Worm (Caenorhabditis elegans) whole organism, late embryonic: ENCODE measurements around the gene nspf-2.
"Not testable (repeated sequence)": the region's sequence is repeated elsewhere in the genome, so short reads cannot be mapped to it uniquely, and the experiment has no call there.

Experiments
- C08G9.2 ChIP-seq: sonication (generic microtip); optimal IDR thresholded peaks from 2 replicates; lab custom pipeline; 2016; ENCODE audit warnings: mild to moderate bottlenecking, missing genetic modification characterization, moderate library complexity, missing compliant biosample characterization
- K09A11.1 ChIP-seq: sonication (generic microtip); optimal IDR thresholded peaks from 2 replicates; lab custom pipeline; 2017; ENCODE audit warnings: antibody characterized with exemption, mild to moderate bottlenecking, missing genetic modification characterization, missing compliant biosample characterization; ENCODE audit not compliant: insufficient read depth
- T23F11.4 ChIP-seq: fragments of 200-800 bp; sonication (Bioruptor generic); optimal IDR thresholded peaks from 2 replicates; lab custom pipeline; 2018; ENCODE audit warnings: mild to moderate bottlenecking, missing genetic modification characterization, missing compliant biosample characterization
- Y22D7AL.16 ChIP-seq: sonication (generic microtip); optimal IDR thresholded peaks from 2 replicates; lab custom pipeline; 2016; ENCODE audit warnings: missing genetic modification characterization, missing compliant biosample characterization
- ahr-1 ChIP-seq: sonication (generic microtip); optimal IDR thresholded peaks from 2 replicates; lab custom pipeline; 2016; ENCODE audit warnings: missing genetic modification characterization, missing compliant biosample characterization
- ceh-2 ChIP-seq: sonication (generic microtip); optimal IDR thresholded peaks from 2 replicates; lab custom pipeline; 2016; ENCODE audit warnings: missing genotype, missing genetic modification characterization, missing compliant biosample characterization
- ceh-24 ChIP-seq: sonication (generic microtip); optimal IDR thresholded peaks from 2 replicates; lab custom pipeline; 2016; ENCODE audit warnings: mild to moderate bottlenecking, missing genetic modification characterization, missing compliant biosample characterization
- ceh-45 ChIP-seq: fragments of 200-800 bp; sonication (Bioruptor generic); IDR thresholded peaks from 2 replicates; pipeline ENCODE4 v1.3.6; 2022; ENCODE audit warnings: missing genetic modification reagents, missing genetic modification characterization, missing compliant biosample characterization
- ceh-48 ChIP-seq: sonication (generic microtip); optimal IDR thresholded peaks from 2 replicates; lab custom pipeline; 2016; ENCODE audit warnings: missing genetic modification characterization, inconsistent platforms, missing compliant biosample characterization
- ceh-9 ChIP-seq: sonication (generic microtip); optimal IDR thresholded peaks from 2 replicates; lab custom pipeline; 2016; ENCODE audit warnings: mild to moderate bottlenecking, missing genetic modification characterization, inconsistent platforms, missing compliant biosample characterization
- che-1 ChIP-seq: sonication (generic microtip); optimal IDR thresholded peaks from 2 replicates; lab custom pipeline; 2016; ENCODE audit warnings: mild to moderate bottlenecking, missing genetic modification characterization, missing compliant biosample characterization
- elt-2 ChIP-seq: sonication (generic microtip); optimal IDR thresholded peaks from 2 replicates; lab custom pipeline; 2016; ENCODE audit warnings: missing genetic modification reagents, missing genetic modification characterization, missing compliant biosample characterization
- ets-4 ChIP-seq: sonication (generic microtip); optimal IDR thresholded peaks from 2 replicates; lab custom pipeline; 2016; ENCODE audit warnings: missing genetic modification characterization, missing compliant biosample characterization
- eyg-1 ChIP-seq: sonication (generic microtip); optimal IDR thresholded peaks from 2 replicates; lab custom pipeline; 2016; ENCODE audit warnings: missing genotype, missing genetic modification characterization, missing compliant biosample characterization
- fax-1 ChIP-seq: sonication (generic microtip); optimal IDR thresholded peaks from 2 replicates; lab custom pipeline; 2016; ENCODE audit warnings: missing genotype, missing genetic modification characterization, missing compliant biosample characterization
- hlh-15 ChIP-seq: sonication (generic microtip); optimal IDR thresholded peaks from 2 replicates; lab custom pipeline; 2016; ENCODE audit warnings: missing genetic modification characterization, missing compliant biosample characterization
- hlh-6 ChIP-seq: sonication (generic microtip); optimal IDR thresholded peaks from 2 replicates; lab custom pipeline; 2016; ENCODE audit warnings: missing genotype, missing genetic modification characterization, missing compliant biosample characterization
- hlh-8 ChIP-seq: sonication (generic microtip); optimal IDR thresholded peaks from 2 replicates; lab custom pipeline; 2016; ENCODE audit warnings: missing genotype, missing genetic modification characterization, missing compliant biosample characterization
- madf-2 ChIP-seq: sonication (generic microtip); optimal IDR thresholded peaks from 2 replicates; lab custom pipeline; 2017; ENCODE audit warnings: missing genetic modification characterization, missing compliant biosample characterization
- nfya-1 ChIP-seq: sonication (generic microtip); optimal IDR thresholded peaks from 2 replicates; lab custom pipeline; 2017; ENCODE audit warnings: missing genetic modification characterization, mild to moderate bottlenecking, missing compliant biosample characterization, antibody characterized with exemption, moderate library complexity
- pag-3 ChIP-seq: sonication (generic microtip); optimal IDR thresholded peaks from 2 replicates; lab custom pipeline; 2016; ENCODE audit warnings: missing compliant biosample characterization, missing genetic modification characterization, borderline replicate concordance
- pat-9 ChIP-seq: fragments of 200-800 bp; sonication (Bioruptor generic); optimal IDR thresholded peaks from 2 replicates; lab custom pipeline; 2018; ENCODE audit warnings: mild to moderate bottlenecking, missing genetic modification characterization, moderate library complexity, missing compliant biosample characterization
- pax-1 ChIP-seq: fragments of 150-350 bp; optimal IDR thresholded peaks from 2 replicates; lab custom pipeline; 2014; ENCODE audit warnings: missing biosample characterization, missing genetic modification characterization
- rnt-1 ChIP-seq: sonication (generic microtip); optimal IDR thresholded peaks from 2 replicates; lab custom pipeline; 2016; ENCODE audit warnings: missing genetic modification characterization, missing compliant biosample characterization
- syd-9 ChIP-seq: sonication (generic microtip); optimal IDR thresholded peaks from 2 replicates; lab custom pipeline; 2016; ENCODE audit warnings: mild to moderate bottlenecking, missing genetic modification characterization, moderate library complexity, missing compliant biosample characterization
- ttx-3 ChIP-seq: sonication (generic microtip); optimal IDR thresholded peaks from 2 replicates; lab custom pipeline; 2016; ENCODE audit warnings: missing genetic modification reagents, missing genetic modification characterization, missing compliant biosample characterization
- zip-5 ChIP-seq: sonication (generic microtip); optimal IDR thresholded peaks from 2 replicates; lab custom pipeline; 2016; ENCODE audit warnings: missing genetic modification characterization, missing compliant biosample characterization

nspf-2 gene

ce11 chrII:2659364-2659763 is 29.4 kb upstream of the nspf-2 start, which contains the start of gene gcy-21:
TSS of gene gcy-21 (plus strand) at chrII:2659664.
- TF ChIP-seq nfya-1 (no peak), elt-2 (tag; lab: Kevin White, UChicago) (no peak), syd-9 (no peak), pax-1 (tag; lab: Kevin White, UChicago) (no peak), hlh-6 (tag; lab: Kevin White, UChicago) (no peak), rnt-1 (tag; lab: Kevin White, UChicago) (no peak), fax-1 (tag; lab: Kevin White, UChicago) (no peak), ceh-45 (GFP tag; lab: Robert Waterston, UW) (no peak), hlh-15 (no peak), ets-4 (tag; lab: Kevin White, UChicago) (no peak), T23F11.4 (no peak), C08G9.2 (tag; lab: Kevin White, UChicago) (no peak), K09A11.1 (tag; lab: Kevin White, UChicago) (no peak), che-1 (tag; lab: Kevin White, UChicago) (no peak), ceh-2 (tag; lab: Kevin White, UChicago) (no peak)

- TF ChIP-seq ceh-24; madf-2; Y22D7AL.16 (tag; lab: Kevin White, UChicago): not testable (repeated sequence)
Measured at ce11 chrII:2665081-2665480, 23.6 kb upstream of the nspf-2 start, which contains the start of gene F22E5.2. TSS of gene F22E5.2 (plus strand) at chrII:2665381.

- TF ChIP-seq Y22D7AL.16 (tag; lab: Kevin White, UChicago) = no peak
- no peak for TF ChIP-seq ttx-3 (tag; lab: Kevin White, UChicago)
- TF ChIP-seq hlh-8 (tag; lab: Kevin White, UChicago) = no peak
- TF ChIP-seq pag-3 (tag; lab: Kevin White, UChicago) = no peak
- no peak for TF ChIP-seq zip-5 (tag; lab: Kevin White, UChicago)
- TF ChIP-seq ceh-9 (tag; lab: Kevin White, UChicago) = no peak
- no peak for TF ChIP-seq eyg-1
- no peak for TF ChIP-seq fax-1 (tag; lab: Kevin White, UChicago)
Measured at ce11 chrII:2665606-2666005, 23.1 kb upstream of the nspf-2 start, which contains the start of gene F22E5.22. TSS of gene F22E5.22 (plus strand) at chrII:2665906.

ce11 chrII:2672320-2672719 is 16.4 kb upstream of the nspf-2 start, which contains the start of gene sri-57:
TSS of gene sri-57 (minus strand) at chrII:2672420.
- not testable (repeated sequence) for TF ChIP-seq ceh-48 (tag; lab: Kevin White, UChicago); syd-9; hlh-15

- not testable (repeated sequence) for TF ChIP-seq C08G9.2 (tag; lab: Kevin White, UChicago); hlh-15; pat-9
Measured at ce11 chrII:2673534-2673933, 15.2 kb upstream of the nspf-2 start, which contains the start of the genes F22E5.20 and F22E5.1. TSS of gene F22E5.20 (minus strand) at chrII:2673634. TSS of gene F22E5.1 (plus strand) at chrII:2673775.

ce11 chrII:2677534-2678168 is 11.1 kb upstream of the nspf-2 start, which contains the start of gene F22E5.17:
TSS of gene F22E5.17 (plus strand) at chrII:2678041.
- TF ChIP-seq ahr-1 (tag; lab: Kevin White, UChicago) (no peak), elt-2 (tag; lab: Kevin White, UChicago) (peak; percentile 84)

- TF ChIP-seq fax-1 (tag; lab: Kevin White, UChicago) = no peak
Measured at ce11 chrII:2681118-2681517, 7.6 kb upstream of the nspf-2 start, which contains the start of gene F34D6.1. TSS of gene F34D6.1 (minus strand) at chrII:2681218.
